Worm (Caenorhabditis elegans): ENCODE results near the gene F15E6.4.
A peak's percentile ranks its signal among the peaks of the same experiment; 100 is the strongest.

F15E6.4 gene

ce11 chrIV:4307227-4307946, 16.1 kb downstream of the F15E6.4 start, which contains the start of gene set-9:
Gene set-9 (plus strand): TSS chrIV:4307896.
- TF ChIP-seq pha-4 (tag; optimal IDR thresholded peaks at IDR 0.05) (no peak), ztf-16 (tag; optimal IDR thresholded peaks at IDR 0.05) (no peak), tbx-7 (tag; optimal IDR thresholded peaks at IDR 0.05) (no peak), ceh-30 (tag; optimal IDR thresholded peaks at IDR 0.05) (no peak), fkh-6 (tag; optimal IDR thresholded peaks at IDR 0.05) (no peak), nfya-1 (tag; optimal IDR thresholded peaks at IDR 0.05) (no peak), sox-2 (GFP tag; IDR thresholded peaks at IDR 0.05) (no peak), rnt-1 (tag; optimal IDR thresholded peaks at IDR 0.05) (no peak), unc-86 (tag; optimal IDR thresholded peaks at IDR 0.05) (no peak), pqm-1 (tag; optimal IDR thresholded peaks at IDR 0.05) (no peak), C38D4.7 (GFP tag; optimal IDR thresholded peaks at IDR 0.05) (no peak), unc-3 (GFP tag; conservative IDR thresholded peaks at IDR 0.05) (no peak), unc-3 (tag; optimal IDR thresholded peaks at IDR 0.05) (no peak), fax-1 (tag; optimal IDR thresholded peaks at IDR 0.05) (no peak), ahr-1 (tag; optimal IDR thresholded peaks at IDR 0.05) (no peak), ref-2 (tag; optimal IDR thresholded peaks at IDR 0.05) (no peak), C08G9.2 (tag; optimal IDR thresholded peaks at IDR 0.05) (no peak), sox-4 (tag; optimal IDR thresholded peaks at IDR 0.05) (no peak), ama-1 (optimal IDR thresholded peaks at IDR 0.05) (no peak), ceh-34 (tag; optimal IDR thresholded peaks at IDR 0.05) (no peak)

DNA sequence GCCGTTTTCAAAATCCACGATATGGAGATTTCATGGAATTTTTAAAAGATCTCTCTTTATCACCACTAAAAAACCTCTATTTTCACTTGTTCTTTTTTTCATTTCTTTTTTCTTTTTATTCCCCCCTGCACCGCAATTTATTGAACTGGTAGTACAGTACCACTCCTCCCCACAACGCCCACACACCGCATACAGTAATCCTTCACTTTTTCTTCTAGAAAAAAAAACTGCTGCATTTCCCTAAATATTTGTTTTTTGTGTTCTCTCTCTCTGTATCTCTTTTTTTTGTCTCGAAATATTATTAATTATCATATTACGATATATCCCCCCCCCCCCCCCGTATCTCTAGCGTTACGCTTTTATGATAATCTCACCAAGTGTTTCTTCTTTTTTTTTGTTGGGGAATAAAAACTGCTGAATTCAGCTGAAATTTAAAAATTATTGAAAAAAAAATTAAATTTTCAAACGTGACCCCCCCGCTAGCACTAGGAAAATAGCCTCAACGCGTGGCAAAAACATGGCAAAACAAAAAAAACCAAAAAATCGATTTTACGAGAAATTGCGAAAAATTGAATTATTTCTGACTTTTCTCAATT, 25.6 kb downstream of the F15E6.4 start, which contains the start of gene Y24D9B.1:
Gene Y24D9B.1 (plus strand): TSS at position 546 of the 596 bp plus-strand sequence.
- no peak for TF ChIP-seq ceh-45 (GFP tag; IDR thresholded peaks at IDR 0.05)

ce11 chrIV:4317638-4318037, 26.4 kb downstream of the F15E6.4 start:
- peak; percentile 40 for TF ChIP-seq ceh-48 (tag; optimal IDR thresholded peaks at IDR 0.05)
- no peak for TF ChIP-seq ceh-19 (GFP tag; optimal IDR thresholded peaks at IDR 0.05)

ce11 chrIV:4318056-4318455, 26.8 kb downstream of the F15E6.4 start:
- TF ChIP-seq elt-4 (tag; optimal IDR thresholded peaks at IDR 0.05) (no peak), pros-1 (tag; optimal IDR thresholded peaks at IDR 0.05) (no peak), nhr-232 (tag; optimal IDR thresholded peaks at IDR 0.05) (no peak), ceh-34 (tag; optimal IDR thresholded peaks at IDR 0.05) (no peak), zip-5 (tag; optimal IDR thresholded peaks at IDR 0.05) (no peak)

DNA sequence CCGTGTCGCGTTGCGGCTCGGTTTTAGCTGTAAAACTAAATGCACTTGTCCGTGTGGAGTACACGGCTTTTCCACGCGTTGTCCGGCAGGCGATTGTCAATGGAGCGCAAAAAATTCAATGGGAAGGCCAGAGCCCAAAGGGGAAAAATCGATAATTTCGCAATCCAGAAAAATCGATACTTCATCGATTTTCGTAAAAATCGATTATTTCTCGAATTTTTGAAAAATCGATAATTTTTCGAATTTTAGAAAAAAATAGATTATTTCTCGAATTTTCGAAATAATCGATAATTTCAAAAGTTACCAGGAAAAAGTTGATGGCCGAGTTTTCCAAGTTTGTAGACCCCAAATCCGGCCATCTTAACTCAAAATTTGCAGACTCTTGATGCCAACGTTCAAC, 28.2 kb downstream of the F15E6.4 start:
- no peak for TF ChIP-seq sox-4 (tag; optimal IDR thresholded peaks at IDR 0.05)
- TF ChIP-seq ceh-2 (tag; optimal IDR thresholded peaks at IDR 0.05): no peak
- TF ChIP-seq lin-11 (tag; optimal IDR thresholded peaks at IDR 0.05): no peak
- TF ChIP-seq nhr-232 (tag; optimal IDR thresholded peaks at IDR 0.05): no peak
- no peak for TF ChIP-seq npax-4 (tag; optimal IDR thresholded peaks at IDR 0.05)
- TF ChIP-seq lim-6 (tag; optimal IDR thresholded peaks at IDR 0.05): no peak
- no peak for TF ChIP-seq ceh-19 (GFP tag; optimal IDR thresholded peaks at IDR 0.05)
- TF ChIP-seq odd-2 (tag; optimal IDR thresholded peaks at IDR 0.05): no peak
- TF ChIP-seq pha-2 (tag; optimal IDR thresholded peaks at IDR 0.05): no peak
- TF ChIP-seq pat-9 (tag; optimal IDR thresholded peaks at IDR 0.05): no peak

Measured in whole organism, late embryonic.